Fruit fly (Drosophila melanogaster): ENCODE results near the gene Vps53.

- TF ChIP-seq CG8478 (optimal IDR thresholded peaks at IDR 0.05) (no peak), CTCF (optimal IDR thresholded peaks at IDR 0.05) (no peak)
These were observed 26.7 kb downstream of the Vps53 start for dm6 chr2L:4359156-4359555.
